Worm (Caenorhabditis elegans): ENCODE data around the gene C47E12.14.

DNA sequence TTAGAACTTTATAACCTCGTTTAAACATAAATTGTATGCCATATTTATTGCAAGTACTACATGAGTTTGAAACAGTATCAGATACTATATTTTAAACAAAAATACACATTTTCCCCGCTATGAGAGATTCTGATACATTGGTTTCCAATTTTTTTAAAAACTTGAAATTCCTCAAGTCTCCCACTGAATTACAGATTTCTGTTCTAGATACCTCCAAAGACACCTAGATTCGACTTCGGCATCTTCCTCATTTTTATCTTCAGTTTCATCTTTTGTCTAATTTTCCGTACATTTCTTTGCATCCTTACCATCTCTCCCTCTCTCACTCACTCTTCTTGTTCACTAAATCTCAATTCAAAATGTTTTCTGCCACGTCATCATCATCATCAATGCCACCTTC lies 12.2 kb downstream of the C47E12.14 start, which contains the start of gene T13H10.2:
- TF ChIP-seq lin-13 (GFP tag; optimal IDR thresholded peaks at IDR 0.05) (no peak), mab-9 (GFP tag; IDR thresholded peaks at IDR 0.05) (no peak), ceh-82 (tag; optimal IDR thresholded peaks at IDR 0.05) (no peak), nhr-76 (tag; optimal IDR thresholded peaks at IDR 0.05) (no peak), sup-37 (GFP tag; optimal IDR thresholded peaks at IDR 0.05) (no peak), pqm-1 (tag; optimal IDR thresholded peaks at IDR 0.05) (no peak), nhr-47 (tag; optimal IDR thresholded peaks at IDR 0.05) (no peak), fos-1 (tag; optimal IDR thresholded peaks at IDR 0.05) (no peak), unc-86 (tag; optimal IDR thresholded peaks at IDR 0.05) (no peak), blmp-1 (tag; optimal IDR thresholded peaks at IDR 0.05) (no peak), dpl-1 (GFP tag; optimal IDR thresholded peaks at IDR 0.05) (no peak), mdl-1 (tag; optimal IDR thresholded peaks at IDR 0.05) (no peak), hlh-17 (GFP tag; optimal IDR thresholded peaks at IDR 0.05; ENCODE audit: borderline replicate concordance) (no peak)
